Worm (Caenorhabditis elegans): ENCODE results near the gene srd-39.

The srd-39 gene

ce11 chrX:13257577-13257976, 42.8 kb downstream of the srd-39 start, which contains the start of gene K08H2.10 (continued):
- TF ChIP-seq hlh-26 (GFP tag; conservative IDR thresholded peaks at IDR 0.05): no peak
- TF ChIP-seq tlf-1 (GFP tag; optimal IDR thresholded peaks at IDR 0.05): no peak
- no peak for TF ChIP-seq dox-1 (GFP tag; IDR thresholded peaks at IDR 0.05)
- TF ChIP-seq ztf-22 (GFP tag; optimal IDR thresholded peaks at IDR 0.05): peak; percentile 2
- no peak for TF ChIP-seq fkh-3 (tag; optimal IDR thresholded peaks at IDR 0.05)
- TF ChIP-seq ztf-3 (GFP tag; optimal IDR thresholded peaks at IDR 0.05): no peak
- TF ChIP-seq B0336.3 (GFP tag; IDR thresholded peaks at IDR 0.05): no peak
- TF ChIP-seq ceh-40 (GFP tag; IDR thresholded peaks at IDR 0.05): no peak
- TF ChIP-seq C17E4.6 (GFP tag; IDR thresholded peaks at IDR 0.05): no peak
- no peak for TF ChIP-seq egrh-3 (GFP tag; IDR thresholded peaks at IDR 0.05)
- TF ChIP-seq mcd-1 (GFP tag; IDR thresholded peaks at IDR 0.05): no peak
- TF ChIP-seq madf-8 (GFP tag; conservative IDR thresholded peaks at IDR 0.05): no peak
- no peak for TF ChIP-seq attf-3 (GFP tag; conservative IDR thresholded peaks at IDR 0.05)
- TF ChIP-seq ets-4 (GFP tag; optimal IDR thresholded peaks at IDR 0.05): peak; percentile 68
- TF ChIP-seq tbp1 (GFP tag; optimal IDR thresholded peaks at IDR 0.05): peak; percentile 33
- no peak for TF ChIP-seq F37B4.10 (GFP tag; IDR thresholded peaks at IDR 0.05)
- TF ChIP-seq lin-35 (GFP tag; optimal IDR thresholded peaks at IDR 0.05): no peak
- TF ChIP-seq B0035.1 (tag; optimal IDR thresholded peaks at IDR 0.05): no peak
- no peak for TF ChIP-seq ceh-79 (tag; optimal IDR thresholded peaks at IDR 0.05)
- TF ChIP-seq hrde-1 (tag; optimal IDR thresholded peaks at IDR 0.05; ENCODE audit: borderline replicate concordance): no peak
- no peak for TF ChIP-seq B0019.2 (GFP tag; conservative IDR thresholded peaks at IDR 0.05)
- no peak for TF ChIP-seq ztf-28 (GFP tag; IDR thresholded peaks at IDR 0.05)
- TF ChIP-seq F10E7.11 (tag; optimal IDR thresholded peaks at IDR 0.05): no peak
- TF ChIP-seq ZK185.1 (tag; optimal IDR thresholded peaks at IDR 0.05; ENCODE audit: poor library complexity, severe bottlenecking): no peak
- no peak for TF ChIP-seq hmg-20 (GFP tag; IDR thresholded peaks at IDR 0.05)
- TF ChIP-seq hmg-1.2 (GFP tag; IDR thresholded peaks at IDR 0.05): no peak

ce11 chrX:13251914-13252434, 48.4 kb downstream of the srd-39 start, which contains the start of gene nhr-32:
Gene nhr-32, plus strand, starts transcription at chrX:13251964.
- TF ChIP-seq C06A6.2 (GFP tag; conservative IDR thresholded peaks at IDR 0.05) (no peak), B0035.1 (tag; optimal IDR thresholded peaks at IDR 0.05) (no peak), attf-5 (GFP tag; optimal IDR thresholded peaks at IDR 0.05) (no peak), ceh-58 (GFP tag; IDR thresholded peaks at IDR 0.05) (no peak), ceh-91 (GFP tag; IDR thresholded peaks at IDR 0.05) (no peak), nhr-120 (GFP tag; IDR thresholded peaks at IDR 0.05) (no peak), B0019.2 (GFP tag; conservative IDR thresholded peaks at IDR 0.05) (no peak), nfya-1 (tag; optimal IDR thresholded peaks at IDR 0.05; ENCODE audit: borderline replicate concordance, insufficient read depth) (no peak), egl-18 (GFP tag; IDR thresholded peaks at IDR 0.05) (no peak), snpc-4 (GFP tag; optimal IDR thresholded peaks at IDR 0.05) (no peak), snpc-4 (tag; optimal IDR thresholded peaks at IDR 0.05) (no peak), die-1 (tag; optimal IDR thresholded peaks at IDR 0.05) (no peak), akir-1 (GFP tag; optimal IDR thresholded peaks at IDR 0.05) (no peak)

- TF ChIP-seq ztf-6 (GFP tag; IDR thresholded peaks at IDR 0.05) (no peak), hlh-26 (GFP tag; conservative IDR thresholded peaks at IDR 0.05) (no peak), ccch-3 (GFP tag; optimal IDR thresholded peaks at IDR 0.05) (no peak), mxl-1 (tag; optimal IDR thresholded peaks at IDR 0.05) (no peak), zfh-2 (GFP tag; conservative IDR thresholded peaks at IDR 0.05) (no peak), hrde-1 (tag; optimal IDR thresholded peaks at IDR 0.05; ENCODE audit: borderline replicate concordance) (no peak), F57C9.4 (tag; optimal IDR thresholded peaks at IDR 0.05) (no peak), F22D6.2 (tag; optimal IDR thresholded peaks at IDR 0.05) (no peak), F55B11.4 (tag; optimal IDR thresholded peaks at IDR 0.05; ENCODE audit: borderline replicate concordance, insufficient read depth) (no peak), F23B12.7 (tag; optimal IDR thresholded peaks at IDR 0.05; ENCODE audit: insufficient read depth) (no peak), sptf-2 (GFP tag; optimal IDR thresholded peaks at IDR 0.05) (no peak), hmg-20 (GFP tag; IDR thresholded peaks at IDR 0.05) (no peak), tlf-1 (GFP tag; optimal IDR thresholded peaks at IDR 0.05) (no peak), K12H6.12 (tag; optimal IDR thresholded peaks at IDR 0.05) (peak; percentile 61)
These were observed 49.0 kb downstream of the srd-39 start for ce11 chrX:13251354-13251843.
